Fruit fly (Drosophila melanogaster) whole organism, embryonic: ENCODE results near the gene Upf1.
A peak's percentile ranks its signal among the peaks of the same experiment; 100 is the strongest.

Experiments
- Aef1 ChIP-seq: fragments of 200-800 bp; sonication (Bioruptor generic); IDR thresholded peaks from 3 replicates; pipeline ENCODE4 v1.3.6; 2022; ENCODE audit warnings: missing biosample characterization, missing genetic modification characterization
- CG11560 ChIP-seq: fragments of 200-800 bp; sonication (Bioruptor generic); IDR thresholded peaks from 3 replicates; pipeline ENCODE4 v1.3.6; 2022; ENCODE audit warnings: missing biosample characterization, missing genetic modification characterization
- CG12104 ChIP-seq: fragments of 200-800 bp; sonication (Bioruptor generic); optimal IDR thresholded peaks from 3 replicates; lab custom pipeline; 2016; ENCODE audit warnings: missing biosample characterization, missing genetic modification characterization
- CG12219 ChIP-seq: fragments of 200-800 bp; sonication (Bioruptor generic); optimal IDR thresholded peaks from 3 replicates; lab custom pipeline; 2018; ENCODE audit warnings: missing biosample characterization, mild to moderate bottlenecking, missing genetic modification characterization
- CG12659 ChIP-seq: fragments of 200-800 bp; sonication (Bioruptor generic); optimal IDR thresholded peaks from 3 replicates; lab custom pipeline; 2017; ENCODE audit warnings: mild to moderate bottlenecking, missing biosample characterization, missing genetic modification reagents, missing genetic modification characterization
- CG16813 ChIP-seq: fragments of 200-800 bp; sonication (Bioruptor generic); IDR thresholded peaks from 3 replicates; pipeline ENCODE4 v1.3.6; 2022; ENCODE audit warnings: missing biosample characterization, missing genetic modification characterization; ENCODE audit not compliant: partially characterized antibody
- CG3847 ChIP-seq: fragments of 200-800 bp; sonication (Bioruptor generic); IDR thresholded peaks from 2 replicates; pipeline ENCODE4 v1.3.6; 2022; ENCODE audit warnings: missing biosample characterization, missing genetic modification characterization
- CG4820 ChIP-seq: fragments of 200-800 bp; sonication (Bioruptor generic); optimal IDR thresholded peaks from 3 replicates; lab custom pipeline; 2016; ENCODE audit warnings: missing biosample characterization, missing genetic modification characterization
- CG8281 ChIP-seq: fragments of 200-800 bp; sonication (Bioruptor generic); optimal IDR thresholded peaks from 2 replicates; lab custom pipeline; 2018; ENCODE audit warnings: missing biosample characterization, mild to moderate bottlenecking, missing genetic modification characterization, moderate library complexity
- CG9609 ChIP-seq: fragments of 200-800 bp; sonication (Bioruptor generic); optimal IDR thresholded peaks from 3 replicates; lab custom pipeline; 2016; ENCODE audit warnings: missing biosample characterization, missing genetic modification characterization
- CkIIα-i1 ChIP-seq: fragments of 200-800 bp; sonication (Bioruptor generic); IDR thresholded peaks from 2 replicates; pipeline ENCODE4 v1.3.6; 2022; ENCODE audit warnings: missing biosample characterization, missing genetic modification characterization
- CoRest ChIP-seq: fragments of 200-800 bp; sonication (Bioruptor generic); optimal IDR thresholded peaks from 3 replicates; lab custom pipeline; 2018; ENCODE audit warnings: missing biosample characterization, mild to moderate bottlenecking, missing genetic modification characterization, moderate library complexity
- D19B ChIP-seq: fragments of 200-800 bp; sonication (Bioruptor generic); optimal IDR thresholded peaks from 2 replicates; lab custom pipeline; 2017; ENCODE audit warnings: missing biosample characterization, mild to moderate bottlenecking, missing genetic modification characterization
- Dp ChIP-seq: fragments of 200-800 bp; sonication (Bioruptor generic); optimal IDR thresholded peaks from 2 replicates; lab custom pipeline; 2018; ENCODE audit warnings: missing biosample characterization, mild to moderate bottlenecking, missing genetic modification characterization, moderate library complexity
- Hey ChIP-seq: fragments of 200-800 bp; sonication (Bioruptor generic); optimal IDR thresholded peaks from 3 replicates; lab custom pipeline; 2018; ENCODE audit warnings: missing biosample characterization, mild to moderate bottlenecking, missing genetic modification characterization
- Hmr ChIP-seq: fragments of 200-800 bp; sonication (Bioruptor generic); optimal IDR thresholded peaks from 3 replicates; lab custom pipeline; 2017; ENCODE audit warnings: mild to moderate bottlenecking, missing biosample characterization, missing genetic modification reagents, missing genetic modification characterization
- Hr3 ChIP-seq: fragments of 200-800 bp; sonication (Bioruptor generic); optimal IDR thresholded peaks from 3 replicates; lab custom pipeline; 2016; ENCODE audit warnings: missing biosample characterization, missing genetic modification characterization
- Lhr ChIP-seq: fragments of 200-800 bp; sonication (Bioruptor generic); optimal IDR thresholded peaks from 3 replicates; lab custom pipeline; 2017; ENCODE audit warnings: mild to moderate bottlenecking, missing biosample characterization, missing genetic modification reagents, missing genetic modification characterization
- MTF-1 ChIP-seq: fragments of 200-800 bp; sonication (Bioruptor generic); optimal IDR thresholded peaks from 2 replicates; lab custom pipeline; 2018; ENCODE audit warnings: missing biosample characterization, mild to moderate bottlenecking, missing genetic modification characterization, borderline replicate concordance
- Meics ChIP-seq: fragments of 200-800 bp; sonication (Bioruptor generic); optimal IDR thresholded peaks from 2 replicates; lab custom pipeline; 2017; ENCODE audit warnings: missing biosample characterization, mild to moderate bottlenecking, missing genetic modification characterization
- Mes4 ChIP-seq: fragments of 200-800 bp; sonication (Bioruptor generic); optimal IDR thresholded peaks from 2 replicates; lab custom pipeline; 2016; ENCODE audit warnings: missing biosample characterization, missing genetic modification characterization
- NK7.1 ChIP-seq: fragments of 200-800 bp; sonication (Bioruptor generic); optimal IDR thresholded peaks from 3 replicates; lab custom pipeline; 2016; ENCODE audit warnings: missing biosample characterization, missing genetic modification characterization
- Neu2 ChIP-seq: fragments of 200-800 bp; sonication (Bioruptor generic); optimal IDR thresholded peaks from 3 replicates; lab custom pipeline; 2016; ENCODE audit warnings: missing biosample characterization, missing genetic modification characterization, borderline replicate concordance
- Nf-YA ChIP-seq: fragments of 200-800 bp; sonication (Bioruptor generic); IDR thresholded peaks from 2 replicates; pipeline ENCODE4 v1.3.6; 2022; ENCODE audit warnings: missing biosample characterization, missing genetic modification characterization
- Nf-YC ChIP-seq: fragments of 200-800 bp; optimal IDR thresholded peaks from 3 replicates; lab custom pipeline; 2019; ENCODE audit warnings: missing biosample characterization, mild to moderate bottlenecking, missing genetic modification characterization, moderate library complexity
- Sox100B ChIP-seq: fragments of 200-800 bp; sonication (Bioruptor generic); optimal IDR thresholded peaks from 3 replicates; lab custom pipeline; 2018; ENCODE audit warnings: missing biosample characterization, mild to moderate bottlenecking, missing genetic modification characterization
- Sry-δ ChIP-seq: fragments of 200-800 bp; sonication (Bioruptor generic); optimal IDR thresholded peaks from 2 replicates; lab custom pipeline; 2016; ENCODE audit warnings: missing biosample characterization, missing genetic modification characterization
- Taf1 ChIP-seq: fragments of 200-800 bp; sonication (Bioruptor generic); IDR thresholded peaks from 2 replicates; pipeline ENCODE4 v1.3.6; 2022; ENCODE audit warnings: missing biosample characterization, missing genetic modification characterization
- ab ChIP-seq: fragments of 200-800 bp; sonication (Bioruptor generic); optimal IDR thresholded peaks from 2 replicates; lab custom pipeline; 2016; ENCODE audit warnings: missing biosample characterization, missing genetic modification characterization
- ato ChIP-seq: fragments of 200-800 bp; sonication (Bioruptor generic); IDR thresholded peaks from 2 replicates; pipeline ENCODE4 v1.3.6; 2022; ENCODE audit warnings: missing biosample characterization, missing genetic modification characterization; ENCODE audit not compliant: partially characterized antibody
- bbx ChIP-seq: fragments of 200-800 bp; sonication (Bioruptor generic); IDR thresholded peaks from 2 replicates; pipeline ENCODE4 v1.3.6; 2022; ENCODE audit warnings: missing biosample characterization, missing genetic modification characterization; ENCODE audit not compliant: partially characterized antibody
- cas ChIP-seq: fragments of 200-800 bp; sonication (Bioruptor generic); IDR thresholded peaks from 2 replicates; pipeline ENCODE4 v1.3.6; 2022; ENCODE audit warnings: missing biosample characterization, missing genetic modification characterization
- caup ChIP-seq: fragments of 200-800 bp; sonication (Bioruptor generic); optimal IDR thresholded peaks from 3 replicates; lab custom pipeline; 2017; ENCODE audit warnings: missing biosample characterization, mild to moderate bottlenecking, missing genetic modification characterization, moderate library complexity; ENCODE audit not compliant: severe bottlenecking
- dm ChIP-seq: fragments of 200-800 bp; sonication (Bioruptor generic); optimal IDR thresholded peaks from 3 replicates; lab custom pipeline; 2016; ENCODE audit warnings: missing biosample characterization, missing genetic modification characterization
- dmrt99B ChIP-seq: fragments of 200-800 bp; sonication (Bioruptor generic); optimal IDR thresholded peaks from 2 replicates; lab custom pipeline; 2018; ENCODE audit warnings: missing biosample characterization, mild to moderate bottlenecking, missing genetic modification characterization, moderate library complexity
- fd3F ChIP-seq: fragments of 200-800 bp; sonication (Bioruptor generic); optimal IDR thresholded peaks from 2 replicates; lab custom pipeline; 2018; ENCODE audit warnings: missing biosample characterization, mild to moderate bottlenecking, missing genetic modification characterization, moderate library complexity
- fd64A ChIP-seq: fragments of 200-800 bp; sonication (Bioruptor generic); optimal IDR thresholded peaks from 3 replicates; lab custom pipeline; 2018; ENCODE audit warnings: missing biosample characterization, mild to moderate bottlenecking, missing genetic modification characterization
- ftz-f1 ChIP-seq: fragments of 200-800 bp; sonication (Bioruptor generic); optimal IDR thresholded peaks from 2 replicates; lab custom pipeline; 2016; ENCODE audit warnings: missing biosample characterization, missing genetic modification characterization
- ken ChIP-seq: fragments of 200-800 bp; sonication (Bioruptor generic); IDR thresholded peaks from 3 replicates; pipeline ENCODE4 v1.3.6; 2022; ENCODE audit warnings: missing biosample characterization, missing genetic modification characterization
- nerfin-2 ChIP-seq: fragments of 200-800 bp; sonication (Bioruptor generic); IDR thresholded peaks from 2 replicates; pipeline ENCODE4 v1.3.6; 2022; ENCODE audit warnings: missing biosample characterization, missing genetic modification characterization; ENCODE audit not compliant: partially characterized antibody
- oc ChIP-seq: fragments of 200-800 bp; sonication (Bioruptor generic); optimal IDR thresholded peaks from 2 replicates; lab custom pipeline; 2018; ENCODE audit warnings: missing biosample characterization, mild to moderate bottlenecking, missing genetic modification characterization, moderate library complexity
- otp ChIP-seq: fragments of 200-800 bp; sonication (Bioruptor generic); IDR thresholded peaks from 3 replicates; pipeline ENCODE4, ENCODE4 v1.3.6; 2022; ENCODE audit warnings: missing biosample characterization, missing genetic modification characterization
- pfk ChIP-seq: fragments of 200-800 bp; sonication (Bioruptor generic); optimal IDR thresholded peaks from 2 replicates; lab custom pipeline; 2018; ENCODE audit warnings: missing biosample characterization, mild to moderate bottlenecking, missing genetic modification characterization, moderate library complexity
- phol ChIP-seq: fragments of 200-800 bp; sonication (Bioruptor generic); optimal IDR thresholded peaks from 3 replicates; lab custom pipeline; 2018; ENCODE audit warnings: missing biosample characterization, mild to moderate bottlenecking, missing genetic modification characterization, moderate library complexity
- seq ChIP-seq: fragments of 200-800 bp; sonication (Bioruptor generic); IDR thresholded peaks from 2 replicates; pipeline ENCODE4 v1.3.6; 2022; ENCODE audit warnings: missing biosample characterization, missing genetic modification characterization
- shn ChIP-seq: fragments of 200-800 bp; sonication (Bioruptor generic); optimal IDR thresholded peaks from 3 replicates; lab custom pipeline; 2016; ENCODE audit warnings: missing biosample characterization, missing genetic modification characterization
- slbo ChIP-seq: fragments of 200-800 bp; sonication (Bioruptor generic); IDR thresholded peaks from 2 replicates; pipeline ENCODE4 v1.3.6; 2022; ENCODE audit warnings: missing biosample characterization, missing genetic modification characterization
- tin ChIP-seq: fragments of 200-800 bp; sonication (Bioruptor generic); optimal IDR thresholded peaks from 3 replicates; lab custom pipeline; 2016; ENCODE audit warnings: missing biosample characterization, missing genetic modification characterization
- toy ChIP-seq: fragments of 200-800 bp; sonication (Bioruptor generic); IDR thresholded peaks from 2 replicates; pipeline ENCODE4 v1.3.6; 2022; ENCODE audit warnings: missing biosample characterization, missing genetic modification characterization
- trh ChIP-seq: fragments of 200-800 bp; sonication (Bioruptor generic); optimal IDR thresholded peaks from 2 replicates; lab custom pipeline; 2016; ENCODE audit warnings: missing biosample characterization, missing genetic modification characterization
- unpg ChIP-seq: fragments of 200-800 bp; sonication (Bioruptor generic); optimal IDR thresholded peaks from 3 replicates; lab custom pipeline; 2018; ENCODE audit warnings: missing biosample characterization, mild to moderate bottlenecking, missing genetic modification characterization, moderate library complexity

Gene Upf1

DNA sequence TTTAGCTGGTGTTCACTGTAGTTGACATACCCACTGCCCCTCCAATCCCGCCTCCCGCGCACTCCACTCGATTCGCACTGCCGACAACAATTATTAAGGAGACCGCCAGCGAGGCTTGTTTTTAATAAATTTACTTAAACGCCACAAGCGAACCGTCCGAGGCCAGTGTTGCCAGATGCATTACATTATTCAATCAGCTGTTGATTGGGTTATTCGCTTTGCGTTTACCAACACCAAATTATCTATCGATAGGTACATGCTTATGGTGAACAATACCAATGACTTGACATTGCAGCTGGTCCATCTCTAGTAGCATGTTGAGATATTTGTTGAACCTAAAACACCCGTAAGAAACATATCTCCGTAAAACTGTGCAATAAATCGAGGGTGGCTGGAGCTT, 18.2 kb downstream of the Upf1 start, which contains the start of the genes CG10353 and SelG (continued):
- TF ChIP-seq Aef1 (GFP tag; lab: Robert Waterston, UW) (no peak), fd3F (GFP tag; lab: Kevin White, UChicago) (no peak), otp (no peak), Nf-YA (GFP tag; lab: Robert Waterston, UW) (no peak), Hey (tag; lab: Kevin White, UChicago) (no peak), seq (GFP tag; lab: Robert Waterston, UW) (no peak), oc (no peak), CG11560 (no peak), CG16813 (GFP tag; lab: Robert Waterston, UW) (peak; percentile 79), CoRest (tag; lab: Kevin White, UChicago) (peak; percentile 0), ab (no peak), Dp (GFP tag; lab: Kevin White, UChicago) (peak; percentile 46), slbo (GFP tag; lab: Robert Waterston, UW) (peak; percentile 63), Neu2 (GFP tag; lab: Kevin White, UChicago) (no peak), caup (GFP tag; lab: Kevin White, UChicago) (peak; percentile 32), ken (no peak), Mes4 (GFP tag; lab: Kevin White, UChicago) (peak; percentile 10), ato (GFP tag; lab: Robert Waterston, UW) (peak; percentile 80), Nf-YC (tag; lab: Kevin White, UChicago) (peak; percentile 22), CkIIα-i1 (GFP tag; lab: Robert Waterston, UW) (no peak), Hr3 (peak; percentile 11), nerfin-2 (GFP tag; lab: Robert Waterston, UW) (peak; percentile 56; the same call in 1 of the 2 replicates), Hmr (GFP tag; lab: Kevin White, UChicago) (peak; percentile 32), D19B (GFP tag; lab: Kevin White, UChicago) (no peak), CG3847 (GFP tag; lab: Robert Waterston, UW) (peak; percentile 68), CG12104 (GFP tag; lab: Kevin White, UChicago) (no peak), CG8281 (no peak), pfk (GFP tag; lab: Kevin White, UChicago) (peak; percentile 36), tin (GFP tag; lab: Kevin White, UChicago) (peak; percentile 26), MTF-1 (GFP tag; lab: Kevin White, UChicago) (peak; percentile 56), Sox100B (GFP tag; lab: Kevin White, UChicago) (no peak), dm (GFP tag; lab: Kevin White, UChicago) (peak; percentile 65), unpg (GFP tag; lab: Kevin White, UChicago) (peak; percentile 14), fd64A (GFP tag; lab: Kevin White, UChicago) (no peak), toy (GFP tag; lab: Robert Waterston, UW) (no peak), shn (GFP tag; lab: Kevin White, UChicago) (no peak), Sry-δ (GFP tag; lab: Kevin White, UChicago) (peak; percentile 95), dmrt99B (tag; lab: Kevin White, UChicago) (no peak), phol (tag; lab: Kevin White, UChicago) (peak; percentile 27), CG4820 (GFP tag; lab: Kevin White, UChicago) (no peak), Lhr (no peak), bbx (GFP tag; lab: Robert Waterston, UW) (peak; percentile 86), CG12659 (GFP tag; lab: Kevin White, UChicago) (peak; percentile 73), cas (GFP tag; lab: Robert Waterston, UW) (no peak), trh (no peak), CG9609 (GFP tag; lab: Kevin White, UChicago) (peak; percentile 28), CG12219 (GFP tag; lab: Kevin White, UChicago) (no peak), NK7.1 (GFP tag; lab: Kevin White, UChicago) (peak; percentile 27), ftz-f1 (GFP tag; lab: Kevin White, UChicago) (peak; percentile 61), Meics (GFP tag; lab: Kevin White, UChicago) (peak; percentile 8), Taf1 (GFP tag; lab: Robert Waterston, UW) (no peak)
